Worm (Caenorhabditis elegans) whole organism, late embryonic: ENCODE measurements around the gene C08F8.15.

ENCODE experiments used
- C08G9.2 ChIP-seq: sonication (generic microtip); optimal IDR thresholded peaks from 2 replicates; lab custom pipeline; 2016; ENCODE audit warnings: mild to moderate bottlenecking, missing genetic modification characterization, moderate library complexity, missing compliant biosample characterization
- Y22D7AL.16 ChIP-seq: sonication (generic microtip); optimal IDR thresholded peaks from 2 replicates; lab custom pipeline; 2016; ENCODE audit warnings: missing genetic modification characterization, missing compliant biosample characterization
- ahr-1 ChIP-seq: sonication (generic microtip); optimal IDR thresholded peaks from 2 replicates; lab custom pipeline; 2016; ENCODE audit warnings: missing genetic modification characterization, missing compliant biosample characterization
- ceh-14 ChIP-seq: sonication (generic microtip); optimal IDR thresholded peaks from 2 replicates; lab custom pipeline; 2016; ENCODE audit warnings: missing genotype, missing genetic modification characterization, missing compliant biosample characterization
- ceh-19 ChIP-seq: fragments of 200-800 bp; sonication (Bioruptor generic); optimal IDR thresholded peaks from 2 replicates; lab custom pipeline; 2018; ENCODE audit warnings: mild to moderate bottlenecking, missing genetic modification characterization, missing compliant biosample characterization
- ceh-24 ChIP-seq: sonication (generic microtip); optimal IDR thresholded peaks from 2 replicates; lab custom pipeline; 2016; ENCODE audit warnings: mild to moderate bottlenecking, missing genetic modification characterization, missing compliant biosample characterization
- ceh-30 ChIP-seq: fragments of 150-350 bp; optimal IDR thresholded peaks from 2 replicates; lab custom pipeline; 2014; ENCODE audit warnings: missing biosample characterization, missing genetic modification characterization
- ceh-45 ChIP-seq: fragments of 200-800 bp; sonication (Bioruptor generic); IDR thresholded peaks from 2 replicates; pipeline ENCODE4 v1.3.6; 2022; ENCODE audit warnings: missing genetic modification reagents, missing genetic modification characterization, missing compliant biosample characterization
- dmd-4 ChIP-seq: sonication (generic microtip); optimal IDR thresholded peaks from 2 replicates; lab custom pipeline; 2016; ENCODE audit warnings: borderline replicate concordance, missing genetic modification characterization, missing compliant biosample characterization
- dve-1 ChIP-seq: sonication (generic microtip); optimal IDR thresholded peaks from 2 replicates; lab custom pipeline; 2017; ENCODE audit warnings: antibody characterized with exemption, mild to moderate bottlenecking, missing genetic modification characterization, missing compliant biosample characterization
- eyg-1 ChIP-seq: sonication (generic microtip); optimal IDR thresholded peaks from 2 replicates; lab custom pipeline; 2016; ENCODE audit warnings: missing genotype, missing genetic modification characterization, missing compliant biosample characterization
- fkh-6 ChIP-seq: sonication (generic microtip); optimal IDR thresholded peaks from 2 replicates; lab custom pipeline; 2016; ENCODE audit warnings: missing genetic modification characterization, missing compliant biosample characterization
- hlh-13 ChIP-seq: fragments of 200-800 bp; sonication (Bioruptor generic); optimal IDR thresholded peaks from 2 replicates; lab custom pipeline; 2018; ENCODE audit warnings: mild to moderate bottlenecking, missing genetic modification characterization, missing compliant biosample characterization
- hlh-6 ChIP-seq: sonication (generic microtip); optimal IDR thresholded peaks from 2 replicates; lab custom pipeline; 2016; ENCODE audit warnings: missing genotype, missing genetic modification characterization, missing compliant biosample characterization
- lim-6 ChIP-seq: sonication (generic microtip); optimal IDR thresholded peaks from 2 replicates; lab custom pipeline; 2016; ENCODE audit warnings: missing genetic modification characterization, missing compliant biosample characterization
- nfya-1 ChIP-seq: sonication (generic microtip); optimal IDR thresholded peaks from 2 replicates; lab custom pipeline; 2017; ENCODE audit warnings: missing genetic modification characterization, mild to moderate bottlenecking, missing compliant biosample characterization, antibody characterized with exemption, moderate library complexity
- nhr-11 ChIP-seq: fragments of 150-350 bp; optimal IDR thresholded peaks from 2 replicates; lab custom pipeline; 2014; ENCODE audit warnings: missing biosample characterization, missing genetic modification characterization
- odd-2 ChIP-seq: sonication (generic microtip); optimal IDR thresholded peaks from 2 replicates; lab custom pipeline; 2017; ENCODE audit warnings: antibody characterized with exemption, mild to moderate bottlenecking, missing genetic modification characterization, missing compliant biosample characterization
- pag-3 ChIP-seq: sonication (generic microtip); optimal IDR thresholded peaks from 2 replicates; lab custom pipeline; 2016; ENCODE audit warnings: missing compliant biosample characterization, missing genetic modification characterization, borderline replicate concordance
- pros-1 ChIP-seq: fragments of 150-350 bp; optimal IDR thresholded peaks from 2 replicates; lab custom pipeline; 2014; ENCODE audit warnings: missing biosample characterization, missing genetic modification reagents, missing genetic modification characterization
- ref-2 ChIP-seq: sonication (generic microtip); optimal IDR thresholded peaks from 2 replicates; lab custom pipeline; 2016; ENCODE audit warnings: missing genetic modification characterization, missing compliant biosample characterization
- rnt-1 ChIP-seq: sonication (generic microtip); optimal IDR thresholded peaks from 2 replicates; lab custom pipeline; 2016; ENCODE audit warnings: missing genetic modification characterization, missing compliant biosample characterization
- sdc-2 ChIP-seq: sonication (generic microtip); optimal IDR thresholded peaks from 2 replicates; lab custom pipeline; 2016; ENCODE audit warnings: missing genotype, missing genetic modification characterization, missing compliant biosample characterization
- sox-2 ChIP-seq: fragments of 200-800 bp; sonication (Bioruptor generic); IDR thresholded peaks from 2 replicates; pipeline ENCODE4 v1.3.6; 2022; ENCODE audit warnings: missing genetic modification reagents, missing genetic modification characterization, missing compliant biosample characterization
- sox-4 ChIP-seq: sonication (generic microtip); optimal IDR thresholded peaks from 2 replicates; lab custom pipeline; 2017; ENCODE audit warnings: mild to moderate bottlenecking, missing genetic modification characterization, inconsistent platforms, missing compliant biosample characterization
- tbx-7 ChIP-seq: sonication (generic microtip); optimal IDR thresholded peaks from 2 replicates; lab custom pipeline; 2016; ENCODE audit warnings: missing genotype, missing genetic modification characterization, missing compliant biosample characterization
- ttx-3 ChIP-seq: sonication (generic microtip); optimal IDR thresholded peaks from 2 replicates; lab custom pipeline; 2016; ENCODE audit warnings: missing genetic modification reagents, missing genetic modification characterization, missing compliant biosample characterization
- unc-3 ChIP-seq, 2 experiments: fragments of 200-800 bp in 1 of 2; sonication (Bioruptor generic) in 1 of 2; sonication (generic microtip) in 1 of 2; conservative IDR thresholded peaks in 1 of 2; optimal IDR thresholded peaks in 1 of 2; 2 replicates each; pipeline versions ENCODE4 v1.3.6 to Lab custom; 2016 to 2022; ENCODE audit warnings: missing compliant biosample characterization in 2 of 2, missing genetic modification characterization in 2 of 2, missing genetic modification reagents in 1 of 2
- unc-42 ChIP-seq: sonication (generic microtip); optimal IDR thresholded peaks from 2 replicates; lab custom pipeline; 2016; ENCODE audit warnings: missing genotype, missing genetic modification characterization, missing compliant biosample characterization
- unc-55 ChIP-seq: sonication (generic microtip); optimal IDR thresholded peaks from 2 replicates; lab custom pipeline; 2017; ENCODE audit warnings: missing biosample characterization, missing genetic modification reagents, missing genetic modification characterization

C08F8.15 gene

DNA sequence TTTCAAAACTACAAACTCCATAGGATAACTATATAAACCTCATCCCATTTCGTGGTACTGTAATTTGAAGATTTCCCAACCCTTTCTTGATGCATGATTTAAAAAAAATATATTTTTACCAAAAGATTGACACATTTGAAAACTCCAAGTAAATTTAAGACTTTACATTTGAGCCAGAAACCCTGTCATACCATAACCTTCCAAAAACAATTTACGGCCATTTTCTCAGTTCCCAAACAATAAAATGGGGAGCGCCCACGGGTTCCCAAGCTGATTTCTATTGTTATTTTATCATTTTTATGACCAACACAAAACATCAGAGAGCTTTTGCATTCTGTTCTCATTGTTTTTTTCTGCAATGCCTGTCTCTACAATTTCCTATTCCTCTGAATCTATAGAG lies 48.0 kb downstream of the C08F8.15 start, which contains the start of gene clc-9:
TSS of gene clc-9 (plus strand) at position 301 of the 400 bp plus-strand sequence.
- TF ChIP-seq Y22D7AL.16 (tag; lab: Kevin White, UChicago), result no peak
- TF ChIP-seq eyg-1, result no peak
- TF ChIP-seq sox-4, result no peak
- TF ChIP-seq ceh-45 (GFP tag; lab: Robert Waterston, UW), result no peak
- no peak for TF ChIP-seq tbx-7

DNA sequence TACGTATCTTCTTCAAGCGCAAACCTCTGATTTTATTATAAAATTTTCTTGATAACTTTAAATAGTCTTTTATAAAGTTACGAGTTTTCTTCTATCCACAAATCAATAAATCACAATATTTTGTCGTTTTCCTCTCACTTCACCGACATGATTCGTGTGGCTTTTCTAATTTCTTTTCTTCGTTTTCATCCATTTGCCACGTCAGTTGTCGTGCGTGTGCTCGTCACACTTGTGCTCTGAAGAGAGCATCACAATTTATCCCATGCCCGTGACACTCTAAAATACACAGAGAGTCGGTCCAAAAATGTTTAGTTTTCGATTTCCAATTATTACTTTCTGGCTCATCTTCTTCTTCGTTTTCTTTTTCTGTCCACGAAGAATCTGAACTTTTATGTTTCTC lies 48.7 kb downstream of the C08F8.15 start:
- TF ChIP-seq dve-1 (no peak), hlh-6 (no peak), ceh-24 (tag; lab: Kevin White, UChicago) (no peak), hlh-13 (GFP tag; lab: Kevin White, UChicago) (no peak), ref-2 (tag; lab: Kevin White, UChicago) (no peak), unc-3 (GFP tag; conservative IDR thresholded peaks at IDR 0.05; lab: Robert Waterston, UW) (no peak), unc-3 (tag; optimal IDR thresholded peaks at IDR 0.05; lab: Kevin White, UChicago) (no peak), odd-2 (tag; lab: Kevin White, UChicago) (no peak), rnt-1 (no peak), dmd-4 (tag; lab: Kevin White, UChicago) (no peak), lim-6 (tag; lab: Kevin White, UChicago) (no peak), ahr-1 (tag; lab: Kevin White, UChicago) (no peak)

DNA sequence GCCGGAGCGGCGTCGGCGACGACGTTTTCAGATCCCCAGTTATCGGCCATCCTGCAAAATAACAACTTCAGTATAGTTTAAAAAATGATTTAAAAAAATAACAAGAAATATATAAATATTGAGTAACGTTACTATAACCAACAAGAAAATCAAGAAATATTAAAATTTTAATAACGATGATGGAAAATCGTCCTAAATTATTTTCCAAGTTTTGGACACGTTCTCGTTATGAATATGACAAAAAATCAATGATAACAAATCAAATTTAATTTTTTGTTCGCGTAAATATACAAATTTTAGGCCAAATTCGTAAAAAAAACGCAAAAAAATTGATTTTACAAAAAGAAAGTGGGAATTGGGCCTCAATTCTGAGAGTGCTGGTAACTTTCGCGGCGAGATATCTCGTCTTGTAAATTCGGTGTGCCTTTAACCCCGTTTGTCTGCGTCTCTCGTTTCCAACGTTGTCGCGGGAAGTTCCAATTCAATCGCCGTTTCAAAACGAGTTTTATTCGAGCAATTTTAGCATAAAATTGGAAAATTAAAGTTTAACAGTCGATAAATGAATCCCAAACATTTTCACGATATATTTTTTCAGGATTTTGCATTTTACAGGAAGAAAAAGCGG lies 49.5 kb downstream of the C08F8.15 start, which contains the start of gene rps-5:
TSS of gene rps-5 (minus strand) at position 51 of the 625 bp plus-strand sequence.
- TF ChIP-seq unc-42 (tag; lab: Kevin White, UChicago) (peak; percentile 72), sox-2 (GFP tag; lab: Robert Waterston, UW) (no peak), hlh-13 (GFP tag; lab: Kevin White, UChicago) (no peak), ceh-19 (GFP tag; lab: Kevin White, UChicago) (no peak), nhr-11 (tag; lab: Kevin White, UChicago) (no peak), C08G9.2 (tag; lab: Kevin White, UChicago) (no peak), sdc-2 (tag; lab: Kevin White, UChicago) (no peak), ceh-30 (tag; lab: Kevin White, UChicago) (no peak), eyg-1 (no peak), pag-3 (tag; lab: Kevin White, UChicago) (no peak), sox-4 (no peak), Y22D7AL.16 (tag; lab: Kevin White, UChicago) (no peak), nfya-1 (tag; lab: Kevin White, UChicago) (peak; percentile 62), fkh-6 (tag; lab: Kevin White, UChicago) (no peak), ttx-3 (no peak), pros-1 (tag; lab: Kevin White, UChicago) (no peak), rnt-1 (no peak), ceh-14 (tag; lab: Kevin White, UChicago) (no peak), unc-55 (GFP tag; lab: Kevin White, UChicago) (peak; percentile 12)

DNA sequence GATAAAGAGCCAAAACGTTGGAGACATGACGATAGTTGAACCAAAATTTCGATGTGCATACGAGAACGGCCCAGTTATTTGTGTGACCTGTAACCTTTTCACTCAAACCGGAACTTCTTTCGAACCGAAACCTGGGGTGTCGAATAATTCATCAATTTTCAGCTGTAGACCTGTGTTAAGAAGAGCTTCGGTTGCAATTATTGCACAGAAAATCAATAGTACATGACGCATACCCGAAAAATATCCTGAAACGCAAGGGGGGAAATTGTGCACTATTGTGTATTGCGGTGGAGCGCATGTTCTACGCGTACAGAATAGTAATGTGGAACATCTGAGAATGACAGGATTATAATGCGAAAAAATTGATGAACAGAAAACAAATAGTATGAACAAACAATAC lies 50.8 kb downstream of the C08F8.15 start, which contains the start of gene pigk-1:
TSS of gene pigk-1 (minus strand) at position 248 of the 400 bp plus-strand sequence.
- TF ChIP-seq unc-3 (GFP tag; conservative IDR thresholded peaks at IDR 0.05; lab: Robert Waterston, UW) (no peak), unc-3 (tag; optimal IDR thresholded peaks at IDR 0.05; lab: Kevin White, UChicago) (no peak)
